Fruit fly (Drosophila melanogaster): ENCODE data around the gene CG15353.

- TF ChIP-seq OdsH (GFP tag; optimal IDR thresholded peaks at IDR 0.05): no peak
- no peak for TF ChIP-seq pan (optimal IDR thresholded peaks at IDR 0.05)
- TF ChIP-seq fru (GFP tag; optimal IDR thresholded peaks at IDR 0.05): no peak
- TF ChIP-seq Dfd (GFP tag; optimal IDR thresholded peaks at IDR 0.05): no peak
- no peak for TF ChIP-seq woc (GFP tag; optimal IDR thresholded peaks at IDR 0.05)
Measured at dm6 chr2L:2042072-2042471, 35.1 kb upstream of the CG15353 start.

Data from whole organism, wandering third instar larva.